Worm (Caenorhabditis elegans): ENCODE measurements around the gene ttr-54.

- TF ChIP-seq nfya-1 (tag; optimal IDR thresholded peaks at IDR 0.05; ENCODE audit: insufficient read depth) (no peak), elt-3 (tag; optimal IDR thresholded peaks at IDR 0.05) (no peak), ama-1 (optimal IDR thresholded peaks at IDR 0.05) (no peak), unc-62 (GFP tag; optimal IDR thresholded peaks at IDR 0.05) (no peak), nhr-237 (tag; optimal IDR thresholded peaks at IDR 0.05) (no peak), pqm-1 (tag; optimal IDR thresholded peaks at IDR 0.05) (no peak), tbx-2 (tag; optimal IDR thresholded peaks at IDR 0.05) (no peak), nhr-28 (tag; optimal IDR thresholded peaks at IDR 0.05) (no peak), snpc-4 (tag; optimal IDR thresholded peaks at IDR 0.05) (no peak)
Measured at ce11 chrIV:10143640-10144039, 11.9 kb upstream of the ttr-54 start, which contains the start of gene msp-38.
